Fruit fly (Drosophila melanogaster): ENCODE data around the gene CG5281.

CG5281 gene

DNA sequence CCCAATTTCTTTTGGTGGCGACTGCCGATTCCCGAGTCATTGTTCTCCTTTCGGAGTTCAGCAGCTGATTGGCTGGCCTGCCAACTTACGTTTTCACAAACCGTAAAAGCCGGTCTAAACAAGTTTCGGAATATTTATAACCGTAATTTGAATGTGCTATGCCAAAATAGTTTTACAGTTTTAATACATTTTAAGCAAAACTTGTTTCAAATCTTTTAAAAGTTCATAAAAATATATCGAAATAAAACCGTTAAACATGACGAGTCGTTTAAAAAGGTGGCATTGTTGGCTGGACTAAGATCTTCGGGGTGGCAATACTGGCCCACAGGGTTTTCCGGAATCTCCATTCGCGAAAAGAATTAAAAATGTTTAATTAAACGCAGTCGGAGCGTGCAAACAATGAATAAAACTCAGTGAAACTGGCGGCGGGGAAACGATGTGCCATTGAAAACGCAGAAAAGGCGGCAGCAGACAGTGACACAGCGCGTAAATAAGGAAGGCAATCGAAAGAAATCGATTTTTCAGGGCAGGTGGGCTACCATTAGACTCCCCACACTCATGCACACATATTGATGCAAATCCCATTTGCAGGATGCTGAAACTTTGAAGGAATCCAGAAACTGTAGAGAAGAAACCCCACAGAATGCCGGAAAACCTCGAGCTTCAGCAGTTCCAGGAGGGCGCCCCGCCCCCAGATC, at the start of gene CG5281, which contains the start of gene Exd2 (continued):
- TF ChIP-seq CG3407 (GFP tag; optimal IDR thresholded peaks at IDR 0.05) (peak; percentile 49), Dip2 (GFP tag; IDR thresholded peaks at IDR 0.05) (no peak), CG33213 (GFP tag; optimal IDR thresholded peaks at IDR 0.05) (peak; percentile 58), CG1602 (GFP tag; optimal IDR thresholded peaks at IDR 0.05) (peak; percentile 42), CG15073 (GFP tag; optimal IDR thresholded peaks at IDR 0.05) (no peak), dan (GFP tag; IDR thresholded peaks at IDR 0.05) (no peak), B-H2 (GFP tag; optimal IDR thresholded peaks at IDR 0.05) (peak; percentile 44), schlank (tag; optimal IDR thresholded peaks at IDR 0.05) (no peak), Tbp (GFP tag; optimal IDR thresholded peaks at IDR 0.05) (no peak), CG31441 (GFP tag; IDR thresholded peaks at IDR 0.05) (no peak; the same call in none of the 2 replicates), Six4 (GFP tag; optimal IDR thresholded peaks at IDR 0.05) (peak; percentile 69), CG16813 (GFP tag; IDR thresholded peaks at IDR 0.05; ENCODE audit: partially characterized antibody) (no peak), gsb-n (tag; optimal IDR thresholded peaks at IDR 0.05) (no peak), CG17328 (GFP tag; IDR thresholded peaks at IDR 0.05) (0 out of 2 replicates have a peak, but pooled peaks have one; percentile 40), NK7.1 (GFP tag; optimal IDR thresholded peaks at IDR 0.05) (peak; percentile 15), Hey (tag; optimal IDR thresholded peaks at IDR 0.05) (peak; percentile 21), repo (GFP tag; optimal IDR thresholded peaks at IDR 0.05) (peak; percentile 35), tup (GFP tag; optimal IDR thresholded peaks at IDR 0.05) (no peak), hkb (optimal IDR thresholded peaks at IDR 0.05) (peak; percentile 57), hkb (GFP tag; IDR thresholded peaks at IDR 0.05) (no peak), odd (GFP tag; optimal IDR thresholded peaks at IDR 0.05) (no peak), unpg (GFP tag; optimal IDR thresholded peaks at IDR 0.05) (peak; percentile 65), Dbx (GFP tag; IDR thresholded peaks at IDR 0.05) (no peak), CHES-1-like (GFP tag; optimal IDR thresholded peaks at IDR 0.05) (peak; percentile 45), Camta (GFP tag; optimal IDR thresholded peaks at IDR 0.05) (peak; percentile 39), CG5180 (GFP tag; optimal IDR thresholded peaks at IDR 0.05) (no peak), Sox102F (GFP tag; optimal IDR thresholded peaks at IDR 0.05) (peak; percentile 70), lmd (GFP tag; IDR thresholded peaks at IDR 0.05) (peak; percentile 25; the same call in 1 of the 2 replicates), CG18619 (GFP tag; optimal IDR thresholded peaks at IDR 0.05) (peak; percentile 30), stwl (tag; optimal IDR thresholded peaks at IDR 0.05) (peak; percentile 77), HLH3B (GFP tag; IDR thresholded peaks at IDR 0.05) (peak; percentile 24; the same call in 1 of the 2 replicates), CG16779 (GFP tag; IDR thresholded peaks at IDR 0.05) (no peak), CG7963 (GFP tag; IDR thresholded peaks at IDR 0.05; ENCODE audit: partially characterized antibody) (no peak), Sry-δ (GFP tag; optimal IDR thresholded peaks at IDR 0.05) (peak; percentile 65), slou (GFP tag; optimal IDR thresholded peaks at IDR 0.05) (no peak), tap (tag; optimal IDR thresholded peaks at IDR 0.05) (no peak), CG8089 (GFP tag; optimal IDR thresholded peaks at IDR 0.05) (peak; percentile 35), Asciz (GFP tag; optimal IDR thresholded peaks at IDR 0.05) (no peak), eyg (GFP tag; optimal IDR thresholded peaks at IDR 0.05) (peak; percentile 14), pb (GFP tag; optimal IDR thresholded peaks at IDR 0.05) (no peak), Ets65A (GFP tag) (peak; percentile 96), CrebB (tag; optimal IDR thresholded peaks at IDR 0.05) (peak; percentile 52), CG10431 (GFP tag; optimal IDR thresholded peaks at IDR 0.05) (peak; percentile 12), CG10462 (GFP tag; optimal IDR thresholded peaks at IDR 0.05) (peak; percentile 77), amos (GFP tag; IDR thresholded peaks at IDR 0.05; ENCODE audit: partially characterized antibody) (peak; percentile 34; the same call in 1 of the 2 replicates), CG34224 (GFP tag; IDR thresholded peaks at IDR 0.05; ENCODE audit: partially characterized antibody) (peak; percentile 55; the same call in 1 of the 3 replicates), CG30403 (GFP tag; optimal IDR thresholded peaks at IDR 0.05) (peak; percentile 68), lilli (GFP tag; optimal IDR thresholded peaks at IDR 0.05) (peak; percentile 77), abd-A (tag; optimal IDR thresholded peaks at IDR 0.05) (no peak), CG12744 (GFP tag; optimal IDR thresholded peaks at IDR 0.05) (peak; percentile 20)

All from whole organism, embryonic.